Worm (Caenorhabditis elegans) whole organism, L1 larva: ENCODE measurements around the gene bcl-11.

Experiments used
- C04F5.9 ChIP-seq: sonication (generic microtip); optimal IDR thresholded peaks from 2 replicates; lab custom pipeline; 2016; ENCODE audit warnings: missing genetic modification characterization, missing compliant biosample characterization
- C16A3.4 ChIP-seq: fragments of 150-350 bp; optimal IDR thresholded peaks from 2 replicates; lab custom pipeline; 2014; ENCODE audit warnings: missing biosample characterization, missing genetic modification characterization
- C34B4.2 ChIP-seq: sonication (generic microtip); optimal IDR thresholded peaks from 2 replicates; lab custom pipeline; 2017; ENCODE audit warnings: mild to moderate bottlenecking, missing genetic modification characterization, missing compliant biosample characterization
- Y116A8C.19 ChIP-seq: sonication (generic microtip); optimal IDR thresholded peaks from 2 replicates; lab custom pipeline; 2016; ENCODE audit warnings: missing compliant biosample characterization, missing genetic modification characterization, borderline replicate concordance
- alr-1 ChIP-seq: fragments of 200-800 bp; sonication (Bioruptor generic); optimal IDR thresholded peaks from 2 replicates; lab custom pipeline; 2018; ENCODE audit warnings: borderline replicate concordance, mild to moderate bottlenecking, missing genetic modification characterization, missing compliant biosample characterization
- ama-1 ChIP-seq: fragments of 150-350 bp; optimal IDR thresholded peaks from 2 replicates; lab custom pipeline; 2014
- blmp-1 ChIP-seq: fragments of 150-350 bp; optimal IDR thresholded peaks from 2 replicates; lab custom pipeline; 2014; ENCODE audit warnings: missing biosample characterization, missing genetic modification characterization
- ceh-8 ChIP-seq: fragments of 200-800 bp; sonication (Bioruptor generic); optimal IDR thresholded peaks from 2 replicates; lab custom pipeline; 2018; ENCODE audit warnings: mild to moderate bottlenecking, missing genetic modification characterization, moderate library complexity, missing compliant biosample characterization
- efl-1 ChIP-seq, 4 experiments: fragments of 150-350 bp; optimal IDR thresholded peaks in 3 of 4; peaks in 1 of 4; 1 replicate in 1 of 4; 2 replicates in 3 of 4; lab custom pipeline; 2014; ENCODE audit warnings: missing biosample characterization in 2 of 4, missing genetic modification characterization in 2 of 4, missing genetic modification reagents in 2 of 4
- efl-3 ChIP-seq: fragments of 200-800 bp; sonication (Bioruptor generic); optimal IDR thresholded peaks from 2 replicates; lab custom pipeline; 2018; ENCODE audit warnings: mild to moderate bottlenecking, missing genetic modification characterization, missing compliant biosample characterization
- elt-2 ChIP-seq: sonication (generic microtip); optimal IDR thresholded peaks from 2 replicates; lab custom pipeline; 2016; ENCODE audit warnings: missing genetic modification characterization, mild to moderate bottlenecking, inconsistent platforms, missing compliant biosample characterization, missing genetic modification reagents
- ets-5 ChIP-seq: fragments of 200-800 bp; sonication (Bioruptor generic); IDR thresholded peaks from 2 replicates; pipeline ENCODE4 v1.3.6; 2022; ENCODE audit warnings: missing genetic modification characterization, missing compliant biosample characterization
- fkh-10 ChIP-seq: sonication (generic microtip); optimal IDR thresholded peaks from 2 replicates; lab custom pipeline; 2017; ENCODE audit warnings: missing biosample characterization, missing genetic modification reagents, missing genetic modification characterization
- fos-1 ChIP-seq: fragments of 150-350 bp; optimal IDR thresholded peaks from 2 replicates; lab custom pipeline; 2014; ENCODE audit warnings: missing biosample characterization, missing genetic modification characterization
- grh-1 ChIP-seq: fragments of 200-800 bp; sonication (Bioruptor generic); IDR thresholded peaks from 2 replicates; pipeline ENCODE4 v1.3.6; 2022; ENCODE audit warnings: missing genetic modification reagents, missing genetic modification characterization, missing compliant biosample characterization
- hlh-17 ChIP-seq: fragments of 200-800 bp; sonication (Bioruptor generic); optimal IDR thresholded peaks from 2 replicates; lab custom pipeline; 2018; ENCODE audit warnings: missing genetic modification characterization, mild to moderate bottlenecking, missing compliant biosample characterization, moderate library complexity, borderline replicate concordance
- hpl-2 ChIP-seq: fragments of 150-350 bp; optimal IDR thresholded peaks from 2 replicates; lab custom pipeline; 2014; ENCODE audit warnings: missing biosample characterization, missing genetic modification reagents, missing genetic modification characterization
- irx-1 ChIP-seq: sonication (generic microtip); optimal IDR thresholded peaks from 2 replicates; lab custom pipeline; 2016; ENCODE audit warnings: missing genetic modification characterization, missing compliant biosample characterization
- lin-13 ChIP-seq: fragments of 150-350 bp; optimal IDR thresholded peaks from 2 replicates; lab custom pipeline; 2014; ENCODE audit warnings: missing biosample characterization, missing genetic modification reagents, missing genetic modification characterization
- lin-14 ChIP-seq: fragments of 200-800 bp; sonication (Bioruptor generic); optimal IDR thresholded peaks from 2 replicates; lab custom pipeline; 2018; ENCODE audit warnings: mild to moderate bottlenecking, missing genetic modification characterization, moderate library complexity, missing compliant biosample characterization
- lin-15B ChIP-seq: fragments of 150-350 bp; sonication (generic microtip); optimal IDR thresholded peaks from 3 replicates; lab custom pipeline; 2014; ENCODE audit warnings: missing biosample characterization, missing genetic modification characterization
- lin-35 ChIP-seq, 2 experiments: fragments of 150-350 bp; optimal IDR thresholded peaks; 2 replicates each; lab custom pipeline; 2014; ENCODE audit warnings: missing biosample characterization in 2 of 2, missing genetic modification characterization in 2 of 2, missing genetic modification reagents in 2 of 2
- lir-3 ChIP-seq: sonication (generic microtip); optimal IDR thresholded peaks from 2 replicates; lab custom pipeline; 2016; ENCODE audit warnings: mild to moderate bottlenecking, missing genetic modification characterization, moderate library complexity, missing compliant biosample characterization; ENCODE audit not compliant: poor library complexity
- mab-9 ChIP-seq: fragments of 200-800 bp; sonication (Bioruptor generic); IDR thresholded peaks from 2 replicates; pipeline ENCODE4 v1.3.6; 2022; ENCODE audit warnings: missing genetic modification reagents, missing genetic modification characterization, missing compliant biosample characterization
- mef-2 ChIP-seq: fragments of 150-350 bp; optimal IDR thresholded peaks from 2 replicates; lab custom pipeline; 2014; ENCODE audit warnings: missing biosample characterization, missing genetic modification characterization
- nhr-12 ChIP-seq: sonication (generic microtip); optimal IDR thresholded peaks from 2 replicates; lab custom pipeline; 2017; ENCODE audit warnings: missing biosample characterization, missing genetic modification characterization
- nhr-19 ChIP-seq: fragments of 200-800 bp; sonication (Bioruptor generic); conservative IDR thresholded peaks from 2 replicates; pipeline ENCODE4 v1.3.6; 2022; ENCODE audit warnings: missing genetic modification characterization, missing compliant biosample characterization
- nhr-20 ChIP-seq: sonication (generic microtip); optimal IDR thresholded peaks from 2 replicates; lab custom pipeline; 2016; ENCODE audit warnings: mild to moderate bottlenecking, missing genetic modification characterization, missing compliant biosample characterization
- nhr-28 ChIP-seq: fragments of 150-350 bp; optimal IDR thresholded peaks from 2 replicates; lab custom pipeline; 2014; ENCODE audit warnings: missing biosample characterization, missing genetic modification characterization
- nhr-85 ChIP-seq: sonication (generic microtip); peaks from one replicate; lab custom pipeline; 2016; ENCODE audit warnings: missing genetic modification characterization, inconsistent platforms, missing compliant biosample characterization
- pax-3 ChIP-seq: fragments of 200-800 bp; sonication (Bioruptor generic); optimal IDR thresholded peaks from 2 replicates; lab custom pipeline; 2018; ENCODE audit warnings: mild to moderate bottlenecking, missing genetic modification characterization, moderate library complexity, missing compliant biosample characterization
- rnt-1 ChIP-seq: sonication (generic microtip); optimal IDR thresholded peaks from 2 replicates; lab custom pipeline; 2016; ENCODE audit warnings: mild to moderate bottlenecking, missing genetic modification characterization, moderate library complexity, missing compliant biosample characterization
- snpc-4 ChIP-seq: fragments of 150-350 bp; optimal IDR thresholded peaks from 2 replicates; lab custom pipeline; 2014; ENCODE audit warnings: missing biosample characterization, missing genetic modification characterization
- sptf-1 ChIP-seq: fragments of 150-350 bp; optimal IDR thresholded peaks from 2 replicates; lab custom pipeline; 2014; ENCODE audit warnings: missing biosample characterization, missing genetic modification characterization
- sup-37 ChIP-seq: fragments of 200-800 bp; sonication (Bioruptor generic); optimal IDR thresholded peaks from 2 replicates; lab custom pipeline; 2018; ENCODE audit warnings: mild to moderate bottlenecking, missing genetic modification characterization, missing compliant biosample characterization
- tbx-2 ChIP-seq: sonication (generic microtip); optimal IDR thresholded peaks from 2 replicates; lab custom pipeline; 2016; ENCODE audit warnings: missing genetic modification characterization, missing compliant biosample characterization
- unc-130 ChIP-seq: fragments of 150-350 bp; optimal IDR thresholded peaks from 2 replicates; lab custom pipeline; 2017; ENCODE audit warnings: missing biosample characterization, missing genetic modification characterization, inconsistent platforms
- unc-30 ChIP-seq: sonication (generic microtip); optimal IDR thresholded peaks from 2 replicates; lab custom pipeline; 2017; ENCODE audit warnings: missing biosample characterization, missing genetic modification characterization
- unc-86 ChIP-seq: sonication (generic microtip); optimal IDR thresholded peaks from 2 replicates; lab custom pipeline; 2016; ENCODE audit warnings: missing genetic modification characterization, missing compliant biosample characterization
- unc-98 ChIP-seq: fragments of 200-800 bp; sonication (Bioruptor generic); IDR thresholded peaks from 2 replicates; pipeline ENCODE4 v1.3.6; 2022; ENCODE audit warnings: missing genetic modification characterization, missing compliant biosample characterization
- xbp-1 ChIP-seq: sonication (generic microtip); optimal IDR thresholded peaks from 2 replicates; lab custom pipeline; 2016; ENCODE audit warnings: missing genetic modification characterization, missing compliant biosample characterization
- zag-1 ChIP-seq: fragments of 150-350 bp; optimal IDR thresholded peaks from 2 replicates; lab custom pipeline; 2014; ENCODE audit warnings: missing biosample characterization, missing genetic modification characterization
- zip-4 ChIP-seq: fragments of 200-800 bp; sonication (Bioruptor generic); optimal IDR thresholded peaks from 2 replicates; lab custom pipeline; 2018; ENCODE audit warnings: mild to moderate bottlenecking, missing genetic modification characterization, moderate library complexity, missing compliant biosample characterization
- ztf-4 ChIP-seq: fragments of 150-350 bp; optimal IDR thresholded peaks from 2 replicates; lab custom pipeline; 2014; ENCODE audit warnings: missing biosample characterization, missing genetic modification characterization

bcl-11 gene

ce11 chrV:6355975-6356441 is at the start of gene bcl-11:
Gene bcl-11 (plus strand): TSS chrV:6356025.
- TF ChIP-seq sup-37 (GFP tag; lab: Kevin White, UChicago) (no peak), C16A3.4 (tag; lab: Kevin White, UChicago) (no peak), unc-30 (tag; lab: Kevin White, UChicago) (no peak), efl-3 (GFP tag; lab: Kevin White, UChicago) (no peak), C34B4.2 (tag; lab: Kevin White, UChicago) (no peak), efl-1 (optimal IDR thresholded peaks at IDR 0.05; lab: Kevin White, UChicago) (no peak), efl-1 (GFP tag; optimal IDR thresholded peaks at IDR 0.05 in 1 of 2; lab: Kevin White, UChicago) (no peak), irx-1 (no peak), elt-2 (tag; lab: Kevin White, UChicago) (peak; percentile 81), nhr-20 (tag; lab: Kevin White, UChicago) (no peak), ztf-4 (tag; lab: Kevin White, UChicago) (no peak), lin-13 (GFP tag; lab: Kevin White, UChicago) (no peak), lin-14 (GFP tag; lab: Kevin White, UChicago) (peak; percentile 16), lin-15B (tag; lab: Kevin White, UChicago) (no peak), nhr-28 (no peak)

- TF ChIP-seq hlh-17 (GFP tag; lab: Kevin White, UChicago) (no peak), efl-1 (optimal IDR thresholded peaks at IDR 0.05; lab: Kevin White, UChicago) (no peak), efl-1 (GFP tag; optimal IDR thresholded peaks at IDR 0.05 in 1 of 2; lab: Kevin White, UChicago) (peak in 1 of 2 experiments; percentile 53)
Measured at ce11 chrV:6311936-6312335, 43.9 kb upstream of the bcl-11 start.

- TF ChIP-seq zip-4 (GFP tag; lab: Kevin White, UChicago) (no peak), unc-98 (GFP tag; lab: Robert Waterston, UW) (no peak), nhr-12 (tag; lab: Kevin White, UChicago) (no peak), lin-15B (tag; lab: Kevin White, UChicago) (no peak), snpc-4 (tag; lab: Kevin White, UChicago) (no peak), tbx-2 (tag; lab: Kevin White, UChicago) (no peak), lir-3 (no peak), rnt-1 (tag; lab: Kevin White, UChicago) (no peak), sup-37 (GFP tag; lab: Kevin White, UChicago) (no peak), nhr-19 (GFP tag; lab: Robert Waterston, UW) (no peak), elt-2 (tag; lab: Kevin White, UChicago) (no peak), lin-35 (GFP tag; optimal IDR thresholded peaks at IDR 0.05; lab: Kevin White, UChicago) (no peak), fos-1 (tag; lab: Kevin White, UChicago) (no peak), mab-9 (GFP tag; lab: Robert Waterston, UW) (no peak), ceh-8 (GFP tag; lab: Kevin White, UChicago) (no peak)
Measured at ce11 chrV:6316632-6317031, 39.2 kb upstream of the bcl-11 start, which contains the start of gene cest-24. Gene cest-24 (plus strand): TSS chrV:6316932.

- TF ChIP-seq efl-3 (GFP tag; lab: Kevin White, UChicago) (no peak), unc-98 (GFP tag; lab: Robert Waterston, UW) (no peak), blmp-1 (tag; lab: Kevin White, UChicago) (peak; percentile 59), grh-1 (peak; percentile 71), nhr-85 (tag; lab: Kevin White, UChicago) (peak; percentile 87), ama-1 (lab: Kevin White, UChicago) (no peak), unc-86 (tag; lab: Kevin White, UChicago) (no peak), nhr-20 (tag; lab: Kevin White, UChicago) (peak; percentile 19), lin-14 (GFP tag; lab: Kevin White, UChicago) (peak; percentile 38)
- TF ChIP-seq, all 84 proteins: peak for 5
Measured at ce11 chrV:6317928-6318327, 37.9 kb upstream of the bcl-11 start.

- no peak for TF ChIP-seq zag-1
- no peak for TF ChIP-seq alr-1 (tag; lab: Kevin White, UChicago)
- TF ChIP-seq hpl-2: no peak
- no peak for TF ChIP-seq fkh-10 (GFP tag; lab: Kevin White, UChicago)
- no peak for TF ChIP-seq unc-130
- no peak for TF ChIP-seq C04F5.9 (tag; lab: Kevin White, UChicago)
- no peak for TF ChIP-seq sptf-1 (tag; lab: Kevin White, UChicago)
- TF ChIP-seq xbp-1 (tag; lab: Kevin White, UChicago): no peak
- peak; percentile 65 for TF ChIP-seq lin-14 (GFP tag; lab: Kevin White, UChicago)
- TF ChIP-seq Y116A8C.19: no peak
- no peak for TF ChIP-seq hlh-17 (GFP tag; lab: Kevin White, UChicago)
- TF ChIP-seq pax-3 (tag; lab: Kevin White, UChicago): no peak
- no peak for TF ChIP-seq ets-5
- no peak for TF ChIP-seq rnt-1 (tag; lab: Kevin White, UChicago)
- no peak for TF ChIP-seq mef-2 (tag; lab: Kevin White, UChicago)
Measured at ce11 chrV:6319358-6319757, 36.5 kb upstream of the bcl-11 start.
